Worm (Caenorhabditis elegans) whole organism, early embryonic: Measurements from ENCODE around the gene F07H5.13.

Source experiments
- B0310.2 ChIP-seq: sonication (generic microtip); optimal IDR thresholded peaks from 2 replicates; lab custom pipeline; 2016; ENCODE audit warnings: mild to moderate bottlenecking, missing genetic modification characterization, missing compliant biosample characterization
- F13C5.2 ChIP-seq: sonication (generic microtip); optimal IDR thresholded peaks from 2 replicates; lab custom pipeline; 2017; ENCODE audit warnings: mild to moderate bottlenecking, missing genetic modification characterization, inconsistent platforms, missing compliant biosample characterization
- aly-1 ChIP-seq: sonication (generic microtip); optimal IDR thresholded peaks from 2 replicates; lab custom pipeline; 2016; ENCODE audit warnings: missing genetic modification characterization, missing compliant biosample characterization
- ama-1 ChIP-seq: fragments of 150-350 bp; optimal IDR thresholded peaks from 2 replicates; lab custom pipeline; 2014
- ceh-13 ChIP-seq: fragments of 200-800 bp; sonication (Bioruptor generic); optimal IDR thresholded peaks from 2 replicates; lab custom pipeline; 2018; ENCODE audit warnings: mild to moderate bottlenecking, missing genetic modification characterization, missing compliant biosample characterization
- ceh-36 ChIP-seq: sonication (generic microtip); optimal IDR thresholded peaks from 2 replicates; lab custom pipeline; 2016; ENCODE audit warnings: missing genetic modification characterization, inconsistent platforms, missing compliant biosample characterization
- ets-7 ChIP-seq: sonication (generic microtip); optimal IDR thresholded peaks from 2 replicates; lab custom pipeline; 2016; ENCODE audit warnings: missing genotype, missing genetic modification characterization, missing compliant biosample characterization
- flt-1 ChIP-seq: fragments of 200-800 bp; sonication (Bioruptor generic); IDR thresholded peaks from 2 replicates; pipeline ENCODE4 v1.3.6; 2022; ENCODE audit warnings: missing genetic modification characterization, missing compliant biosample characterization
- hmbx-1 ChIP-seq: sonication (generic microtip); optimal IDR thresholded peaks from 2 replicates; lab custom pipeline; 2016; ENCODE audit warnings: mild to moderate bottlenecking, missing genetic modification characterization, missing compliant biosample characterization
- hmg-4 ChIP-seq: fragments of 200-800 bp; sonication (Bioruptor generic); optimal IDR thresholded peaks from 2 replicates; lab custom pipeline; 2018; ENCODE audit warnings: mild to moderate bottlenecking, missing genetic modification characterization, missing compliant biosample characterization
- hnd-1 ChIP-seq: sonication (generic microtip); optimal IDR thresholded peaks from 2 replicates; lab custom pipeline; 2016; ENCODE audit warnings: missing genetic modification characterization, missing compliant biosample characterization
- pes-1 ChIP-seq: fragments of 200-800 bp; sonication (Bioruptor generic); IDR thresholded peaks from 2 replicates; pipeline ENCODE4 v1.3.6; 2022; ENCODE audit warnings: missing genetic modification reagents, missing genetic modification characterization, missing compliant biosample characterization
- scrt-1 ChIP-seq: fragments of 200-800 bp; sonication (Bioruptor generic); IDR thresholded peaks from 2 replicates; pipeline ENCODE4 v1.3.6; 2022; ENCODE audit warnings: missing genetic modification characterization, missing compliant biosample characterization
- sea-1 ChIP-seq: fragments of 200-800 bp; sonication (Bioruptor generic); conservative IDR thresholded peaks from 2 replicates; pipeline ENCODE4 v1.3.6; 2022; ENCODE audit warnings: missing genetic modification characterization, missing compliant biosample characterization
- tbx-11 ChIP-seq: fragments of 200-800 bp; sonication (Bioruptor generic); IDR thresholded peaks from 2 replicates; pipeline ENCODE4 v1.3.6; 2022; ENCODE audit warnings: missing genetic modification characterization, missing compliant biosample characterization
- tbx-37 ChIP-seq: fragments of 200-800 bp; sonication (Bioruptor generic); conservative IDR thresholded peaks from 2 replicates; pipeline ENCODE4 v1.3.6; 2022; ENCODE audit warnings: missing genetic modification reagents, missing genetic modification characterization, missing compliant biosample characterization
- tra-4 ChIP-seq: sonication (generic microtip); optimal IDR thresholded peaks from 2 replicates; lab custom pipeline; 2017; ENCODE audit warnings: missing genetic modification characterization, missing compliant biosample characterization

The F07H5.13 gene

DNA sequence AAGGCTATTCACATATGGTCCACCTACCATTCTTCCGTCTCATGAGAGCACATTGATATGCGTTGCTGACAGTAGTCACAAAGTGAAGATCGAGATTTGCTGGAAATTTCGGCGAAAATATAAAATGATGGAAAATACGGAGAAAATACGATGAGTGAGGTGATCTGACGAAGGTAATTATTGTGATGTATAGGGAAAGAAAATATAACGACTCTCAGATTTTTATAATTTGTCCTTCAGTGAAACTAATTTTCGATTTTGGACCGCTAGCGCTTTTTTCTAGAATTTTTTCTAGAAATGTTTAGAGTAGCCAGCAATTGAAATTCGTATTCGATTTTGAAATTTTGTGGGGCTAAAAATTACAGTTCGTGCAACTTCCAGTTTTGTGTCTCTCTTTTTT lies 38.8 kb downstream of the F07H5.13 start, which contains the start of gene F46C5.2:
Gene F46C5.2, minus strand, starts transcription at position 101 of the 400 bp plus-strand sequence.
- TF ChIP-seq sea-1 (GFP tag; lab: Robert Waterston, UW) (no peak), ceh-36 (tag; lab: Kevin White, UChicago) (no peak), scrt-1 (GFP tag; lab: Robert Waterston, UW) (no peak), F13C5.2 (tag; lab: Kevin White, UChicago) (no peak), tra-4 (tag; lab: Kevin White, UChicago) (no peak), ceh-13 (GFP tag; lab: Kevin White, UChicago) (no peak), ets-7 (tag; lab: Kevin White, UChicago) (no peak), ama-1 (lab: Kevin White, UChicago) (no peak), B0310.2 (no peak), hnd-1 (tag; lab: Kevin White, UChicago) (no peak), tbx-11 (no peak), pes-1 (no peak), hmg-4 (no peak), hmbx-1 (tag; lab: Kevin White, UChicago) (no peak), tbx-37 (GFP tag; lab: Robert Waterston, UW) (no peak), flt-1 (GFP tag; lab: Robert Waterston, UW) (no peak), aly-1 (tag; lab: Kevin White, UChicago) (no peak)

DNA sequence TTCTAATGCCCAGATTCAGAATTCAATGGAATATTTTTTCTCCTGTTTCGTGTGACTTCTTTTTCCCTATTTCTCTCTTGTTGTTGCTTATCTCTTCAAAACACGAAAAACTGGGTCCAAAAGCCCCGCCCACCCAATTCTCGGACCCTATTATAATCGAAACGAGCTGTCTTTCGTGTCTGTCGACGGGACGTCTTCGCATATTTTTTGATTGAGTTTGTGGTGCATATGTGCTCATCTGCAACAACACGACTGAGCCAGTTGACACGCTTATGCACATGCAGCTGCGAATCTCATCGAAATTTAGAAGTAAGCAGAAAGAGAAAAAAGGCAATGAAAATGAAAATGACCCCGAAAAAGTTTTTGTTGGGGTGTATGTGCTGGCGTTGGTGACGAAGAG lies 40.6 kb downstream of the F07H5.13 start:
- no peak for TF ChIP-seq tbx-11
- no peak for TF ChIP-seq ceh-36 (tag; lab: Kevin White, UChicago)
- TF ChIP-seq sea-1 (GFP tag; lab: Robert Waterston, UW): no peak

DNA sequence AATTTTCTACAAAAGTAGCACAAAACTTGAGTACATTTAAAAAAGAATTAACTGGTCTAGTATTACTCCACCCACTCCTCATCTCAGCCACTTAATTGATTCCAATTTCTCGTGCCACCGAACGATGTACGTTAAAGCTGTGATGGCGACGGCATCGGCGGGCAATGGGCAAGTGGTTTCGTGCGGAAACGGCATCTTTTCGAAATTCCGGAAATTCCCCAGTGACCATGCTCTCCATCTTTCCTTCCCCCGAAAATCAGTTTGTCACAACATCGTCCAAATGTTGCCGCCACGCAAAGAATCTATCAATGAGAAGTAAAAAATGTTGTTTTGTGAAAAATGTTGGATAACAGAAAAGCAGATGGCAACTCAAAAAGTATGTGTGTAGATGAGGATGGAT lies 42.6 kb downstream of the F07H5.13 start:
- TF ChIP-seq sea-1 (GFP tag; lab: Robert Waterston, UW): no peak
- TF ChIP-seq hmg-4: no peak
- no peak for TF ChIP-seq aly-1 (tag; lab: Kevin White, UChicago)
- no peak for TF ChIP-seq ceh-36 (tag; lab: Kevin White, UChicago)

DNA sequence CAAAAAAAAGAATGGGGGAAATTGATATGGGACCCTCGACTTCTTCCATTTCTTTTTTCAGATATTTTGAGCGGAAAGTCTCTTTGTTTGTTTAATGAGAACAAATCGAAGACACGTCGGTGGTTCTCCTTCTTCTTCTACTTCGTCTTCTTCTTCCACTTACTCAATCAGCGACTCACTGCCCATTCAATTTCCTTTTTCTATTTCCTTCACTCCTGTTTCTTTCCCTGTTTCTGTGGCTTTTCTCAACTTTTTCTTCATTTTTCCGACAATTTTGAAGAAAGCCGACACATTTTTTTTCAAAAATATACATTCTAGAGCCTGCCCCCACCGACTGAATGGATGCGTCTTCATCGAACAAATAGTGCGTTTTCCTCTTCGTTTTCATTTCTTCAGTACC lies 45.5 kb downstream of the F07H5.13 start, which contains the start of gene F46C5.4:
Gene F46C5.4, plus strand, starts transcription at position 222 of the 400 bp plus-strand sequence.
- TF ChIP-seq F13C5.2 (tag; lab: Kevin White, UChicago) (no peak), aly-1 (tag; lab: Kevin White, UChicago) (no peak), hmbx-1 (tag; lab: Kevin White, UChicago) (no peak), pes-1 (no peak), hnd-1 (tag; lab: Kevin White, UChicago) (no peak), hmg-4 (no peak), ama-1 (lab: Kevin White, UChicago) (no peak), ets-7 (tag; lab: Kevin White, UChicago) (no peak), sea-1 (GFP tag; lab: Robert Waterston, UW) (no peak), tbx-11 (no peak), ceh-36 (tag; lab: Kevin White, UChicago) (no peak), tbx-37 (GFP tag; lab: Robert Waterston, UW) (no peak), ceh-13 (GFP tag; lab: Kevin White, UChicago) (no peak), B0310.2 (no peak)

DNA sequence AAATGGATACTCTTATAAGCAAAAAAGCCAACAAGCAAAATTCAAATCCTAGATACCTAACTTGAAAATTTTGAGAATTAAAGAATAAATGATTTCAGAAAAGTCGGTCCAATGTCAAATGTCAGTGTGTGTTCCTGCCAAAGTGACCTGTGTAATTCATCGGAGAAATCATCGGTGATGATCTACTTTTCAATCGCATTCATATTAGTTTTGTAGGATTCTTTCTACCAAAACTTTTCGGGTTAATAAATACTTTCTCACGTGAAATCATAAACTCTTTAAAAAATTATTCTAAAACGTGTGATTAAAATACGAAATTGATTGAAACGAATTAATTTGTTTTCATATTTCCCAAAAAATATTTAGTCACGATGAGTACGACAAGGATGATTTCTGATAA lies 48.7 kb downstream of the F07H5.13 start, which contains the start of gene F46C5.7:
Gene F46C5.7, plus strand, starts transcription at position 301 of the 400 bp plus-strand sequence.
- TF ChIP-seq ama-1 (lab: Kevin White, UChicago) (no peak), ceh-36 (tag; lab: Kevin White, UChicago) (no peak), hnd-1 (tag; lab: Kevin White, UChicago) (no peak), tbx-37 (GFP tag; lab: Robert Waterston, UW) (no peak), sea-1 (GFP tag; lab: Robert Waterston, UW) (no peak)
